Fruit fly (Drosophila melanogaster): ENCODE measurements around the gene CG44362.

CG44362 gene

dm6 chr3L:11417273-11418040 lies 20.1 kb downstream of the CG44362 start:
- TF ChIP-seq Jra (GFP tag; optimal IDR thresholded peaks at IDR 0.05) (no peak), sv (GFP tag; optimal IDR thresholded peaks at IDR 0.05) (peak; percentile 53), rgr (GFP tag; optimal IDR thresholded peaks at IDR 0.05) (peak; percentile 16)

DNA sequence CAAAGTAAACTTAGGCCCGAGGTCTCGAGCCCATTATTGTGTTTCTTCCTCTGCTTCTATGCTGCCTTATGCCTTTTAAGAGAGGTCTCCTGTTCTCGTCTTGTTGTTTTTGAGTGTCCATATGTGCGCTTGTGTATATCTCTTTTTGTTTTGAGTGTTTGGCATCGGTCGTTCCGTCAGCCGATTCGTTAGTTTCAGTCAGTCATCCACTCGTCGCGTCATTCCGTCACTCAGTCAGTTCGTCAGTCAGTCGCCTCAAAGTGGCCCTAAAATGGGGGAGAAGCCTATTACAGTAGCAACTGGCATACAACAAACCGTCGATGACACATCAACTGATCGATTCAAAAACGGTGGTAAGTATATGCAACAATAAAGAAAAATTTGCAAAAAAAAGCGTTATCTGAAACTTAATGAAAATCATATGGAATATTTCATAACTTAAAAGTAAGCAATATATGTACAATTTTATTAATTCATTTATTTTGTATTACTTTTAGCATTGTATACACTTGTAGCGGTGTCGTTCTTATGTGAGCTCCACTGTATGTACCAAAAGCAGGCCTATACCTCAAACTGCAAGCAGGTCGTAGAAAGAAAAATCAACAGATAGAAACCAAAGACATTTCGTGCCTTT lies 20.8 kb downstream of the CG44362 start:
- TF ChIP-seq CrebA (GFP tag; optimal IDR thresholded peaks at IDR 0.05; ENCODE audit: borderline replicate concordance) (no peak), h (GFP tag; optimal IDR thresholded peaks at IDR 0.05) (no peak), Dfd (GFP tag; optimal IDR thresholded peaks at IDR 0.05) (no peak), CG32264 (GFP tag; optimal IDR thresholded peaks at IDR 0.05) (no peak), sv (GFP tag; optimal IDR thresholded peaks at IDR 0.05) (peak; percentile 52), Dif (GFP tag; optimal IDR thresholded peaks at IDR 0.05; ENCODE audit: partially characterized antibody) (no peak)

DNA sequence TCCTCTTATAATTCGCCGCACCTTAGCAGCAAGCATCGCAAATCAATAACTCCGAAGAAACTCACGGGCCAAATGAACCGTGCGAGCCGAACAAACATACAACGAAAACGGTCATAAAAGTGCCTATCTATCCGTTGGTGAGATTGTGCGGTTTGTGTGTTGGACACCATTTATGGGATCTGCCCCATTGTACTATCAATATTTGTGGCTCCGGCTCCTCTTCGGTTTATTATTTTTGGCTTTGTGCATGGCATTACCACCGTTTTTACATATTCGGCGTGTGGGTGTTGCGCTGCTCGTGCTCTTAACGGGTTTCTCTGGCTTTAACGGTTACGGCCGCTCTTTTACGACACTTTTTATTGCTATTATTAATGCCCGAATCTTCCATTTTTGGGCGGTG lies 22.0 kb downstream of the CG44362 start:
- TF ChIP-seq jim (GFP tag; optimal IDR thresholded peaks at IDR 0.05) (no peak), foxo (GFP tag; optimal IDR thresholded peaks at IDR 0.05) (no peak), HLH106 (tag; optimal IDR thresholded peaks at IDR 0.05) (no peak), Hr83 (GFP tag; optimal IDR thresholded peaks at IDR 0.05; ENCODE audit: poor library complexity, severe bottlenecking) (no peak), rgr (GFP tag; optimal IDR thresholded peaks at IDR 0.05) (no peak)

DNA sequence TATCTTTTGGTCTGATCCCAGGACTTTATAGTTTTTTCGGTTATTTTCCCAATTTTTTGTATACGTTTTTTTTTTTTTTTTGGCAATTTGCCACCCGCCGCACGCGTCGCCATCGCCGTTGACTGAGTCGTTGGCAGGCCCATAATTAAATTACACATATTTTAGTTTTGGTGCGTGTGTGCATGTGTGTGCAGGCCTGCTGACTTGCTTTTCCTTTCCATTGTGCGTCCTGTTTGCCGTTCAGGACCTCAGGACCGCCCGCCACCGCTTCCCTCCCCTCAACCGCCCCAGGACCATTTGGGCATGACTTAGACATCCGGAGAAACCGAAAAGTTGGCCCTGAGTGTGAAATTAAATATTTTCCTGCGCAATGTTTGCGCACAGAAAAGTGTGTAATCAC lies 23.6 kb downstream of the CG44362 start:
- TF ChIP-seq HLH106 (tag; optimal IDR thresholded peaks at IDR 0.05) (no peak), CG9705 (GFP tag; optimal IDR thresholded peaks at IDR 0.05) (no peak), CG32264 (GFP tag; optimal IDR thresholded peaks at IDR 0.05) (no peak), Sp1 (GFP tag; optimal IDR thresholded peaks at IDR 0.05) (no peak), dsf (GFP tag; optimal IDR thresholded peaks at IDR 0.05; ENCODE audit: borderline replicate concordance) (no peak), Dfd (GFP tag; optimal IDR thresholded peaks at IDR 0.05) (no peak)

DNA sequence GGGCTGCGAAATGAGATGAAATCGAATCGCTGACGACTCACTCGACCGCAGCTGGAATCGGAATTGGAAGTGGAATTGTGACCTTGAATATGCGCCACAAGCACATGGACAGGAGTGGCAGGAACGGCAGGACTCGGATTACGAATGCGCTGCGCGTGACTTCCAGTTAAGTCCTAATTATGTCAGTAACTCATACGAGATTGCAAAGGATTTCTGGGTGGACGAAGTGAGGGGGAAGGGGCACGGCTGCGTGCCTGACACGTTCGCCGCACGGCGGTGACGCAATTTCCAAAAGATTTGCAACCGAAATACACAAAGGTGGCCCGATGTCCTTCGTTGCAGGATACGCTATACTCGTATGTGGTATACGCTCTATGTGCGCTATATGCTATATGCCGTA lies 24.6 kb downstream of the CG44362 start:
- TF ChIP-seq dmrt93B (GFP tag; optimal IDR thresholded peaks at IDR 0.05) (no peak), Vsx2 (GFP tag; optimal IDR thresholded peaks at IDR 0.05; ENCODE audit: partially characterized antibody) (peak; percentile 15), lola (GFP tag; optimal IDR thresholded peaks at IDR 0.05) (no peak), CrebA (GFP tag; optimal IDR thresholded peaks at IDR 0.05; ENCODE audit: borderline replicate concordance) (no peak), sv (GFP tag; optimal IDR thresholded peaks at IDR 0.05) (no peak)

DNA sequence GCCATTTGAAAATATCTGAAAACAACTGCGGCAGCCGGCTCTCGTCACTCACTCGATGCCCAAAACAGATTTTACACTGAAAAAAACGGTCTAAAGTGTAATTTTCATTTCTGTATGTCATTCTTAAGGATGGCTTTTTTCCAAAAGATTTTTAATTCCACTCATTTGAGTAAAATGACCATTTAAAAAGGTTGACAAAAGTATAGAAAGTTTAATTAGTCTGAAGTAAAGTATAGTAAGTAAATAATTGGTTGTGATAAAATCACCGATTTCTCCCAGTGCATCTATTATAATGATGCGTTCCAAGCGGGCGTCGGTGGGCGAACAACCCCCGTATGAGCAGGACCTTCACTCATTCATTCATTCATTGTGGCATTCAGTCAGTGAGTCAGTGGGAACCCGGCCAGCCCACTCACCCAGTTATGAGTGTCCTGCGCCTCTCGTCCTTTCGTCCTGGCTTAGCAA lies 25.0 kb downstream of the CG44362 start:
- TF ChIP-seq psq (GFP tag; optimal IDR thresholded peaks at IDR 0.05) = peak; percentile 30
- peak; percentile 61 for TF ChIP-seq fru (GFP tag; optimal IDR thresholded peaks at IDR 0.05)
- peak; percentile 29 for TF ChIP-seq sv (GFP tag; optimal IDR thresholded peaks at IDR 0.05)
- TF ChIP-seq OdsH (GFP tag; optimal IDR thresholded peaks at IDR 0.05) = peak; percentile 15
- TF ChIP-seq Jra (GFP tag; optimal IDR thresholded peaks at IDR 0.05) = peak; percentile 20
- TF ChIP-seq sage (GFP tag; optimal IDR thresholded peaks at IDR 0.05) = no peak
- TF ChIP-seq Dif (GFP tag; optimal IDR thresholded peaks at IDR 0.05; ENCODE audit: partially characterized antibody) = no peak
- no peak for TF ChIP-seq Abd-B (GFP tag; optimal IDR thresholded peaks at IDR 0.05)
- peak; percentile 47 for TF ChIP-seq h (GFP tag; optimal IDR thresholded peaks at IDR 0.05)
- TF ChIP-seq foxo (GFP tag; optimal IDR thresholded peaks at IDR 0.05) = peak in 1 of 2 experiments; percentile 55
- peak; percentile 7 for TF ChIP-seq Hnf4 (GFP tag; optimal IDR thresholded peaks at IDR 0.05)
- peak; percentile 9 for TF ChIP-seq dmrt93B (GFP tag; optimal IDR thresholded peaks at IDR 0.05)
- peak; percentile 58 for TF ChIP-seq Sp1 (GFP tag; optimal IDR thresholded peaks at IDR 0.05)
- no peak for TF ChIP-seq usp (GFP tag; optimal IDR thresholded peaks at IDR 0.05)
- TF ChIP-seq lola (GFP tag; optimal IDR thresholded peaks at IDR 0.05) = no peak
- TF ChIP-seq ey (GFP tag; optimal IDR thresholded peaks at IDR 0.05) = peak; percentile 24
- TF ChIP-seq woc (GFP tag; optimal IDR thresholded peaks at IDR 0.05) = peak; percentile 51
- TF ChIP-seq rgr (GFP tag; optimal IDR thresholded peaks at IDR 0.05) = peak; percentile 6
- TF ChIP-seq HLH106 (tag; optimal IDR thresholded peaks at IDR 0.05) = peak; percentile 39
- TF ChIP-seq br (GFP tag; optimal IDR thresholded peaks at IDR 0.05) = peak; percentile 52

All from whole organism, wandering third instar larva.